Worm (Caenorhabditis elegans): ENCODE results near the gene iglr-1.
"Not testable (repeated sequence)": the region's sequence is repeated elsewhere in the genome, so short reads cannot be mapped to it uniquely, and the experiment has no call there.

DNA sequence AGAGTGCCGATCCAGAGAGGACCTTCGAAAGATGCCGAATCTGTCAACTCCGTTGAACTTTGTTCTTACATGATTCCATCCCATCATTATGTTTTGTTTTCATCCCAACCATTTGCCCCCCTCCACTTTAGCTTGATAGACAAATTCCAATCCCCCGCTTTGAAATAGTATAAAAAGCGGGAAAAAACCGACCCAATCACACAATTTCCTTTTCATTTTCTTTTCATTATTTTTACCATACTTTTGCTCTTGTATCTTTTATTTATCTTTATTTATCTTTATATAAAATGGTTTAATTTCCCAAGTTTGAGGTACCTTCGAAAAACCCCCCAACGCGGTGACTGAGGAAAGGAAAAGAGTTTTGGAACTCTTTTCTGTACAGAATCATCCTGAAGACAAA, 24.7 kb downstream of the iglr-1 start, which contains the start of gene F20D1.22:
- TF ChIP-seq him-1, W03F9.2 (tag; optimal IDR thresholded peaks at IDR 0.05): not testable (repeated sequence)

Measured in whole organism, L4/young adult.